Worm (Caenorhabditis elegans): Measurements from ENCODE around the gene clec-127.

clec-127 gene

DNA sequence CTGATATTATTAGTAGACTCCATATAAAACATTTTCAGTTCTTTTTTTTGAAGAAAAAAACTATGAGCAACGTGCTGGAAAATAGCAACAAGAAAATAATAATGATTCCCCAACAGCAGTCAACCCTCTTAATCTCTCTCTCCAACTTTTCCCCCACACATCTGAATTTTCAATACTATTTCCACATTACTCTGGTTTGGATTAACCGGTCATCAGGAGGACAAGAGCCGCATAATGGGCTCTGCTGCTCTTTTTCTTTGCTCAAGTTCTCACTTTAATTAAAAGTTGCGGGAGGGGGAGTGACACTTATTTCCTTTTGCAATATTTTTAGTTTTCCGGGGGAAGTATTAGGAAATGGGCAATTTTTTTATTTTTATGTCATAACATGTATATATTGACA, 41.6 kb downstream of the clec-127 start:
- TF ChIP-seq dao-5 (tag; optimal IDR thresholded peaks at IDR 0.05) (no peak), W03F9.2 (tag; optimal IDR thresholded peaks at IDR 0.05) (no peak), him-1 (tag; optimal IDR thresholded peaks at IDR 0.05) (no peak)

ce11 chrII:3524097-3524496, 44.9 kb downstream of the clec-127 start, which contains the start of gene col-72:
Gene col-72, minus strand, starts transcription at chrII:3524197.
- TF ChIP-seq dao-5 (tag; optimal IDR thresholded peaks at IDR 0.05): no peak
- no peak for TF ChIP-seq him-1 (tag; optimal IDR thresholded peaks at IDR 0.05)
- no peak for TF ChIP-seq W03F9.2 (tag; optimal IDR thresholded peaks at IDR 0.05)

- TF ChIP-seq him-1 (tag; optimal IDR thresholded peaks at IDR 0.05) (peak; percentile 51), W03F9.2 (tag; optimal IDR thresholded peaks at IDR 0.05) (peak; percentile 10)
These were observed 45.5 kb downstream of the clec-127 start for ce11 chrII:3523547-3523946.

DNA sequence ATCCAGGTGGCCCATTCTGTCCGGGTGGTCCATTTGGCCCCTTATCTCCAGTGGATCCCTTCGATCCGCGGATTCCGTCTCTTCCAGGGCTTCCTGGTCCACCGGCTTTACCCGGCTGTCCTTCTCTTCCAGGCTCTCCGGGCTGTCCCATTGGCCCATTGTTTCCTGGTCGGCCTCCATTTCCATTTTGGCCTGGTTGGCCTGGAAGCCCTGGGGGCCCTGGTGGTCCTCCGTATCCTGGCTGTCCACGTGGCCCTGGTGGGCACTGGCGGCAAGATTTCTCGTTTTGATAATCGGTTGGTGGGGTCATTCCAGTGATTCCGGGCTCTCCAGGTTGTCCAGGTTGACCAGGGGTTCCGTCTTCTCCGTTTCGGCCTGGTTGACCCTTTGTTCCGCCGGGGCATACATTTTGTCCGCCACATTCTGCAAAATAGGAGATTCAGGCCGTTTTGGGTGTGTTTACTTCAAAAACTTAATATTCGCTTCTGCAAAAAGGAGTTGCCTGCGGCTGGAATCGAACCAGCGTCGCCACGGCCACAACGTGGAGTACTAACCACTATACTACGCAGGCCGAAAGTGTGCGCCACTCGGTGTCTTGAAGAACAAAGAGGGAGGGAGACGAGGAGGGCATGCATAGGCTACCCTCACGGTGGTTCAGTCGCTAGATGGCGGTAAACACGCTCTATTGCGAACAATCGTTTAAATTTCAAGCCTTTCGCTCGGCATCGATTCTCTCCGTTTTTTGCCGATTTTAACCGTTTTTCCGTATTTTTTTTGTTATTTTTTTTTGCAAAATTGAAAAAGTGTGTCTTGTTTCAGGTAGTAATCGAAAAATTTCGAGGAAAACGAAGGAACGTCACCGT, 47.8 kb downstream of the clec-127 start, which contains the start of gene W09G10.9:
W09G10.9 (plus strand) TSS at position 813 of the 863 bp plus-strand sequence.
- TF ChIP-seq him-1 (tag; optimal IDR thresholded peaks at IDR 0.05): no peak
- TF ChIP-seq W03F9.2 (tag; optimal IDR thresholded peaks at IDR 0.05): no peak
- TF ChIP-seq dao-5 (tag; optimal IDR thresholded peaks at IDR 0.05): no peak

- TF ChIP-seq him-1 (tag; optimal IDR thresholded peaks at IDR 0.05): peak; percentile 79
- TF ChIP-seq W03F9.2 (tag; optimal IDR thresholded peaks at IDR 0.05): peak; percentile 41
- TF ChIP-seq dao-5 (tag; optimal IDR thresholded peaks at IDR 0.05): peak; percentile 15
These were observed 50.0 kb downstream of the clec-127 start, which contains the start of gene clec-126 for ce11 chrII:3518961-3519544. Gene clec-126, plus strand, starts transcription at chrII:3519494.
